Worm (Caenorhabditis elegans) whole organism, midembryonic: ENCODE results near the gene plg-1.

Source experiments
- T22C8.4 ChIP-seq: fragments of 200-800 bp; sonication (Bioruptor generic); IDR thresholded peaks from 2 replicates; pipeline ENCODE4 v1.3.6; 2022; ENCODE audit warnings: missing genetic modification characterization, missing compliant biosample characterization
- ztf-29 ChIP-seq: fragments of 200-800 bp; sonication (Bioruptor generic); IDR thresholded peaks from 2 replicates; pipeline ENCODE4 v1.3.6; 2022; ENCODE audit warnings: missing genetic modification reagents, missing genetic modification characterization, missing compliant biosample characterization

- TF ChIP-seq ztf-29 (GFP tag; lab: Robert Waterston, UW) (no peak), T22C8.4 (GFP tag; lab: Robert Waterston, UW) (no peak)
Measured at ce11 chrIII:8811111-8811510, 41.0 kb upstream of the plg-1 start.
